Worm (Caenorhabditis elegans): ENCODE data around the gene lmbr-1.

lmbr-1 gene

ce11 chrIII:8371595-8372305 is at the start of gene lmbr-1:
lmbr-1 (plus strand) TSS chrIII:8372255.
- no peak for TF ChIP-seq unc-55 (GFP tag; optimal IDR thresholded peaks at IDR 0.05)
- TF ChIP-seq pat-9 (tag; optimal IDR thresholded peaks at IDR 0.05), result no peak
- no peak for TF ChIP-seq ttx-3 (tag; optimal IDR thresholded peaks at IDR 0.05)
- no peak for TF ChIP-seq nfya-1 (tag; optimal IDR thresholded peaks at IDR 0.05)
- TF ChIP-seq sox-2 (GFP tag; IDR thresholded peaks at IDR 0.05), result no peak
- no peak for TF ChIP-seq unc-42 (tag; optimal IDR thresholded peaks at IDR 0.05)
- no peak for TF ChIP-seq lin-11 (tag; optimal IDR thresholded peaks at IDR 0.05)
- TF ChIP-seq ahr-1 (tag; optimal IDR thresholded peaks at IDR 0.05), result no peak
- no peak for TF ChIP-seq hlh-13 (GFP tag; optimal IDR thresholded peaks at IDR 0.05)

ce11 chrIII:8322645-8323213 is 49.3 kb upstream of the lmbr-1 start, which contains the start of gene F10E9.1:
F10E9.1 (plus strand) TSS chrIII:8323163.
- TF ChIP-seq K02D7.2 (tag; optimal IDR thresholded peaks at IDR 0.05) (no peak), zip-5 (tag; optimal IDR thresholded peaks at IDR 0.05) (no peak), rnt-1 (tag; optimal IDR thresholded peaks at IDR 0.05) (no peak), tbx-2 (tag; optimal IDR thresholded peaks at IDR 0.05) (no peak), ceh-31 (tag; optimal IDR thresholded peaks at IDR 0.05) (no peak), C38D4.7 (GFP tag; optimal IDR thresholded peaks at IDR 0.05) (no peak), pag-3 (tag; optimal IDR thresholded peaks at IDR 0.05; ENCODE audit: borderline replicate concordance) (no peak), mec-3 (tag; optimal IDR thresholded peaks at IDR 0.05; ENCODE audit: borderline replicate concordance) (no peak), ceh-14 (tag; optimal IDR thresholded peaks at IDR 0.05) (no peak), nfya-1 (tag; optimal IDR thresholded peaks at IDR 0.05) (no peak), ceh-48 (tag; optimal IDR thresholded peaks at IDR 0.05) (no peak), unc-86 (tag; optimal IDR thresholded peaks at IDR 0.05) (no peak), hlh-30 (tag; optimal IDR thresholded peaks at IDR 0.05; ENCODE audit: insufficient read depth) (no peak), ahr-1 (tag; optimal IDR thresholded peaks at IDR 0.05) (no peak), hlh-13 (GFP tag; optimal IDR thresholded peaks at IDR 0.05) (no peak)

ce11 chrIII:8324412-8324811 is 47.6 kb upstream of the lmbr-1 start, which contains the start of gene F10E9.12:
F10E9.12 (plus strand) TSS chrIII:8324542.
- TF ChIP-seq fkh-10 (GFP tag; optimal IDR thresholded peaks at IDR 0.05) (no peak), hlh-6 (tag; optimal IDR thresholded peaks at IDR 0.05) (no peak), Y22D7AL.16 (tag; optimal IDR thresholded peaks at IDR 0.05) (no peak), fkh-6 (tag; optimal IDR thresholded peaks at IDR 0.05) (no peak), pha-2 (tag; optimal IDR thresholded peaks at IDR 0.05) (no peak), ceh-22 (tag; optimal IDR thresholded peaks at IDR 0.05) (no peak), pha-4 (tag; optimal IDR thresholded peaks at IDR 0.05) (no peak), eyg-1 (tag; optimal IDR thresholded peaks at IDR 0.05) (no peak), ref-2 (tag; optimal IDR thresholded peaks at IDR 0.05) (no peak), nhr-11 (tag; optimal IDR thresholded peaks at IDR 0.05) (no peak)

ce11 chrIII:8325574-8326513 is 46.2 kb upstream of the lmbr-1 start, which contains the start of gene ZC262.13:
ZC262.13 (plus strand) TSS chrIII:8326214.
- TF ChIP-seq nhr-232 (tag; optimal IDR thresholded peaks at IDR 0.05), result no peak
- no peak for TF ChIP-seq hlh-13 (GFP tag; optimal IDR thresholded peaks at IDR 0.05)
- TF ChIP-seq pha-4 (tag; optimal IDR thresholded peaks at IDR 0.05), result no peak
- no peak for TF ChIP-seq ztf-16 (tag; optimal IDR thresholded peaks at IDR 0.05)
- TF ChIP-seq che-1 (tag; optimal IDR thresholded peaks at IDR 0.05), result no peak
- no peak for TF ChIP-seq fkh-10 (GFP tag; optimal IDR thresholded peaks at IDR 0.05)
- no peak for TF ChIP-seq ama-1 (optimal IDR thresholded peaks at IDR 0.05)
- TF ChIP-seq nfya-1 (tag; optimal IDR thresholded peaks at IDR 0.05), result no peak
- TF ChIP-seq madf-2 (tag; optimal IDR thresholded peaks at IDR 0.05), result no peak
- no peak for TF ChIP-seq fax-1 (tag; optimal IDR thresholded peaks at IDR 0.05)
- TF ChIP-seq ets-4 (tag; optimal IDR thresholded peaks at IDR 0.05), result no peak
- TF ChIP-seq sdc-2 (tag; optimal IDR thresholded peaks at IDR 0.05), result no peak
- TF ChIP-seq unc-3 (GFP tag; conservative IDR thresholded peaks at IDR 0.05), result no peak
- TF ChIP-seq unc-3 (tag; optimal IDR thresholded peaks at IDR 0.05), result no peak
